Worm (Caenorhabditis elegans) whole organism, L4 larva: ENCODE results near the gene srsx-19.

Experiments used
- F10B5.3 ChIP-seq: sonication (generic microtip); optimal IDR thresholded peaks from 2 replicates; lab custom pipeline; 2016; ENCODE audit warnings: mild to moderate bottlenecking, missing genetic modification characterization, missing compliant biosample characterization
- F26F4.8 ChIP-seq: fragments of 200-800 bp; sonication (Bioruptor generic); conservative IDR thresholded peaks from 2 replicates; pipeline ENCODE4 v1.3.6; 2022; ENCODE audit warnings: missing genetic modification characterization, missing compliant biosample characterization
- T20F7.1 ChIP-seq: fragments of 200-800 bp; sonication (Bioruptor generic); optimal IDR thresholded peaks from 2 replicates; lab custom pipeline; 2018; ENCODE audit warnings: mild to moderate bottlenecking, missing genetic modification characterization, missing compliant biosample characterization
- T26A8.4 ChIP-seq: fragments of 200-800 bp; sonication (Bioruptor generic); IDR thresholded peaks from 2 replicates; pipeline ENCODE4 v1.3.6; 2022; ENCODE audit warnings: missing genetic modification characterization, missing compliant biosample characterization
- ZK337.2 ChIP-seq: fragments of 200-800 bp; sonication (Bioruptor generic); IDR thresholded peaks from 2 replicates; pipeline ENCODE4 v1.3.6; 2022; ENCODE audit warnings: missing genetic modification reagents, missing genetic modification characterization, missing compliant biosample characterization
- aha-1 ChIP-seq: fragments of 150-350 bp; peaks from one replicate; lab custom pipeline; 2014; ENCODE audit warnings: missing biosample characterization, missing genetic modification characterization
- arid-1 ChIP-seq: fragments of 200-800 bp; sonication (Bioruptor generic); conservative IDR thresholded peaks from 2 replicates; pipeline ENCODE4 v1.3.6; 2022; ENCODE audit warnings: missing genetic modification reagents, missing genetic modification characterization, missing compliant biosample characterization
- ceh-20 ChIP-seq: fragments of 200-800 bp; sonication (Bioruptor generic); IDR thresholded peaks from 2 replicates; pipeline ENCODE4 v1.3.6; 2022; ENCODE audit warnings: missing genetic modification reagents, missing genetic modification characterization, missing compliant biosample characterization
- ceh-82 ChIP-seq: sonication (generic microtip); optimal IDR thresholded peaks from 2 replicates; lab custom pipeline; 2017; ENCODE audit warnings: missing biosample characterization, missing genetic modification characterization
- ces-1 ChIP-seq: fragments of 150-350 bp; sonication (generic microtip); optimal IDR thresholded peaks from 4 replicates; lab custom pipeline; 2014; ENCODE audit warnings: missing biosample characterization, missing genetic modification reagents, missing genetic modification characterization
- cey-2 ChIP-seq: sonication (generic microtip); optimal IDR thresholded peaks from 3 replicates; lab custom pipeline; 2017; ENCODE audit warnings: missing genetic modification characterization, mild to moderate bottlenecking, missing compliant biosample characterization, antibody characterized with exemption, borderline replicate concordance; ENCODE audit not compliant: insufficient read depth
- daf-19 ChIP-seq: fragments of 200-800 bp; sonication (Bioruptor generic); conservative IDR thresholded peaks from 2 replicates; pipeline ENCODE4 v1.3.6; 2022; ENCODE audit warnings: missing genetic modification characterization, missing compliant biosample characterization
- dmd-9 ChIP-seq: fragments of 200-800 bp; sonication (Bioruptor generic); IDR thresholded peaks from 2 replicates; pipeline ENCODE4 v1.3.6; 2022; ENCODE audit warnings: missing genetic modification reagents, missing genetic modification characterization, missing compliant biosample characterization
- dve-1 ChIP-seq: sonication (generic microtip); optimal IDR thresholded peaks from 2 replicates; lab custom pipeline; 2017; ENCODE audit warnings: antibody characterized with exemption, mild to moderate bottlenecking, missing genetic modification characterization, missing compliant biosample characterization; ENCODE audit not compliant: insufficient read depth
- gei-8 ChIP-seq: fragments of 200-800 bp; sonication (Bioruptor generic); optimal IDR thresholded peaks from 2 replicates; lab custom pipeline; 2018; ENCODE audit warnings: mild to moderate bottlenecking, missing genetic modification characterization, missing compliant biosample characterization
- hlh-30 ChIP-seq: sonication (generic microtip); optimal IDR thresholded peaks from 2 replicates; lab custom pipeline; 2017; ENCODE audit warnings: antibody characterized with exemption, mild to moderate bottlenecking, missing genetic modification characterization, missing compliant biosample characterization; ENCODE audit not compliant: insufficient read depth
- lin-1 ChIP-seq: fragments of 200-800 bp; sonication (Bioruptor generic); IDR thresholded peaks from 2 replicates; pipeline ENCODE4 v1.3.6; 2022; ENCODE audit warnings: missing genetic modification reagents, missing genetic modification characterization, missing compliant biosample characterization
- lin-15B ChIP-seq: fragments of 150-350 bp; sonication (generic microtip); optimal IDR thresholded peaks from 3 replicates; lab custom pipeline; 2014; ENCODE audit warnings: missing biosample characterization, missing genetic modification characterization
- madf-5 ChIP-seq, 2 experiments: fragments of 200-800 bp; sonication (Bioruptor generic); IDR thresholded peaks; 2 replicates each; pipeline ENCODE4 v1.3.6; 2022; ENCODE audit warnings: missing compliant biosample characterization in 2 of 2, missing genetic modification characterization in 2 of 2
- mxl-2 ChIP-seq: fragments of 200-800 bp; sonication (Bioruptor generic); conservative IDR thresholded peaks from 2 replicates; pipeline ENCODE4 v1.3.6; 2022; ENCODE audit warnings: missing genetic modification reagents, missing genetic modification characterization, missing compliant biosample characterization
- nhr-11 ChIP-seq: fragments of 150-350 bp; optimal IDR thresholded peaks from 2 replicates; lab custom pipeline; 2014; ENCODE audit warnings: missing biosample characterization, missing genetic modification characterization
- nhr-111 ChIP-seq: fragments of 200-800 bp; sonication (Bioruptor generic); optimal IDR thresholded peaks from 2 replicates; lab custom pipeline; 2018; ENCODE audit warnings: mild to moderate bottlenecking, missing genetic modification characterization, missing compliant biosample characterization
- nhr-237 ChIP-seq: sonication (generic microtip); optimal IDR thresholded peaks from 2 replicates; lab custom pipeline; 2017; ENCODE audit warnings: missing biosample characterization, missing genetic modification characterization
- nhr-42 ChIP-seq: fragments of 200-800 bp; sonication (Bioruptor generic); IDR thresholded peaks from 2 replicates; pipeline ENCODE4 v1.3.6; 2022; ENCODE audit warnings: missing genetic modification characterization, missing compliant biosample characterization
- nhr-6 ChIP-seq: fragments of 150-350 bp; optimal IDR thresholded peaks from 2 replicates; lab custom pipeline; 2014; ENCODE audit warnings: missing biosample characterization, missing genetic modification characterization
- nhr-76 ChIP-seq: fragments of 150-350 bp; optimal IDR thresholded peaks from 2 replicates; lab custom pipeline; 2014; ENCODE audit warnings: missing biosample characterization, missing genetic modification characterization
- pha-4 ChIP-seq, 2 experiments: fragments of 150-350 bp in 1 of 2; fragments of 200-800 bp in 1 of 2; sonication (Bioruptor generic) in 1 of 2; IDR thresholded peaks in 1 of 2; optimal IDR thresholded peaks in 1 of 2; 2 replicates each; pipeline versions ENCODE4 v1.3.6 to Lab custom; 2014 to 2022; ENCODE audit warnings: missing genetic modification characterization in 2 of 2, missing genetic modification reagents in 2 of 2, missing biosample characterization in 1 of 2, missing compliant biosample characterization in 1 of 2
- pqm-1 ChIP-seq: sonication (generic microtip); optimal IDR thresholded peaks from 2 replicates; lab custom pipeline; 2017; ENCODE audit warnings: missing biosample characterization, missing genetic modification characterization
- saeg-2 ChIP-seq: fragments of 200-800 bp; sonication (Bioruptor generic); IDR thresholded peaks from 2 replicates; pipeline ENCODE4 v1.3.6; 2022; ENCODE audit warnings: missing genetic modification reagents, missing genetic modification characterization, missing compliant biosample characterization
- sdz-12 ChIP-seq: fragments of 200-800 bp; sonication (Bioruptor generic); optimal IDR thresholded peaks from 2 replicates; lab custom pipeline; 2018; ENCODE audit warnings: mild to moderate bottlenecking, missing genetic modification characterization, missing compliant biosample characterization
- set-16 ChIP-seq: fragments of 200-800 bp; sonication (Bioruptor generic); IDR thresholded peaks from 2 replicates; pipeline ENCODE4 v1.3.6; 2022; ENCODE audit warnings: missing genetic modification reagents, missing genetic modification characterization, missing compliant biosample characterization
- skn-1 ChIP-seq: fragments of 150-350 bp; optimal IDR thresholded peaks from 2 replicates; lab custom pipeline; 2014; ENCODE audit warnings: missing biosample characterization, missing genetic modification characterization
- unc-39 ChIP-seq: sonication (generic microtip); optimal IDR thresholded peaks from 2 replicates; lab custom pipeline; 2017; ENCODE audit warnings: missing biosample characterization, missing genetic modification characterization
- zip-2 ChIP-seq: fragments of 150-350 bp; optimal IDR thresholded peaks from 2 replicates; lab custom pipeline; 2014; ENCODE audit warnings: missing biosample characterization, missing genetic modification characterization
- ztf-11 ChIP-seq: fragments of 150-350 bp; optimal IDR thresholded peaks from 2 replicates; lab custom pipeline; 2014; ENCODE audit warnings: missing biosample characterization, missing genetic modification characterization

The srsx-19 gene

ce11 chrV:13843147-13843546, 44.3 kb upstream of the srsx-19 start, which contains the start of gene srx-130:
Gene srx-130, plus strand, starts transcription at chrV:13843447.
- TF ChIP-seq saeg-2 (GFP tag; lab: Robert Waterston, UW), result no peak
- no peak for TF ChIP-seq F10B5.3 (tag; lab: Kevin White, UChicago)
- TF ChIP-seq daf-19 (GFP tag; lab: Robert Waterston, UW), result no peak
- no peak for TF ChIP-seq set-16
- no peak for TF ChIP-seq dve-1
- TF ChIP-seq nhr-237 (tag; lab: Kevin White, UChicago), result no peak
- no peak for TF ChIP-seq dmd-9
- no peak for TF ChIP-seq nhr-6
- no peak for TF ChIP-seq T26A8.4 (GFP tag; lab: Robert Waterston, UW)
- no peak for TF ChIP-seq F26F4.8 (GFP tag; lab: Robert Waterston, UW)
- no peak for TF ChIP-seq lin-1 (GFP tag; lab: Robert Waterston, UW)
- no peak for TF ChIP-seq ztf-11 (tag; lab: Kevin White, UChicago)
- no peak for TF ChIP-seq hlh-30
- no peak for TF ChIP-seq arid-1 (GFP tag; lab: Robert Waterston, UW)
- no peak for TF ChIP-seq ceh-20 (GFP tag; lab: Robert Waterston, UW)
- TF ChIP-seq, all 104 proteins: peak for 0

- TF ChIP-seq aha-1 (tag; lab: Kevin White, UChicago) (peak; percentile 33), nhr-42 (GFP tag; lab: Robert Waterston, UW) (no peak)
These were observed 42.3 kb upstream of the srsx-19 start, which contains the start of gene srx-131 for ce11 chrV:13845136-13845535. Gene srx-131, plus strand, starts transcription at chrV:13845436.

ce11 chrV:13848379-13848778, 39.1 kb upstream of the srsx-19 start, which contains the start of gene srx-133:
Gene srx-133, plus strand, starts transcription at chrV:13848679.
- TF ChIP-seq lin-15B (tag; lab: Kevin White, UChicago) (no peak), aha-1 (tag; lab: Kevin White, UChicago) (peak; percentile 48)

ce11 chrV:13850170-13850569, 37.3 kb upstream of the srsx-19 start, which contains the start of gene hpx-2:
Gene hpx-2, plus strand, starts transcription at chrV:13850470.
- TF ChIP-seq nhr-76 (tag; lab: Kevin White, UChicago), result no peak
- no peak for TF ChIP-seq madf-5 (GFP tag; IDR thresholded peaks at IDR 0.05; lab: Robert Waterston, UW)
- no peak for TF ChIP-seq sdz-12 (GFP tag; lab: Kevin White, UChicago)
- TF ChIP-seq F10B5.3 (tag; lab: Kevin White, UChicago), result no peak
- TF ChIP-seq nhr-11 (tag; lab: Kevin White, UChicago), result no peak
- no peak for TF ChIP-seq ceh-82 (tag; lab: Kevin White, UChicago)
- no peak for TF ChIP-seq unc-39
- no peak for TF ChIP-seq dmd-9
- no peak for TF ChIP-seq skn-1 (tag; lab: Kevin White, UChicago)
- TF ChIP-seq T20F7.1 (GFP tag; lab: Kevin White, UChicago), result no peak
- no peak for TF ChIP-seq gei-8 (GFP tag; lab: Kevin White, UChicago)
- TF ChIP-seq ZK337.2 (GFP tag; lab: Robert Waterston, UW), result no peak
- no peak for TF ChIP-seq ces-1 (GFP tag; lab: Kevin White, UChicago)
- TF ChIP-seq cey-2 (tag; lab: Kevin White, UChicago), result no peak
- TF ChIP-seq, all 104 proteins: peak for 0

ce11 chrV:13854306-13854705, 33.2 kb upstream of the srsx-19 start, which contains the start of gene ttr-21:
Gene ttr-21, minus strand, starts transcription at chrV:13854405.
- TF ChIP-seq pqm-1 (tag; lab: Kevin White, UChicago), result no peak
- no peak for TF ChIP-seq zip-2
- TF ChIP-seq mxl-2 (GFP tag; lab: Robert Waterston, UW), result no peak
- no peak for TF ChIP-seq pha-4 (GFP tag; IDR thresholded peaks at IDR 0.05; lab: Robert Waterston, UW)
- no peak for TF ChIP-seq pha-4 (tag; optimal IDR thresholded peaks at IDR 0.05; lab: Kevin White, UChicago)
- no peak for TF ChIP-seq nhr-237 (tag; lab: Kevin White, UChicago)
- no peak for TF ChIP-seq nhr-111 (GFP tag; lab: Kevin White, UChicago)
